Fruit fly (Drosophila melanogaster) Kc167 (cell line): ENCODE results near the gene Mst87F.

ENCODE experiments used
- Myc ChIP-seq: fragments of >200 bp; optimal IDR thresholded peaks from 2 replicates; lab custom pipeline; 2017; ENCODE audit warnings: missing external identifiers
- Sin3A ChIP-seq: fragments of >200 bp; optimal IDR thresholded peaks from 2 replicates; lab custom pipeline; 2018; ENCODE audit warnings: missing external identifiers
- h ChIP-seq: fragments of >200 bp; optimal IDR thresholded peaks from 3 replicates; lab custom pipeline; 2018; ENCODE audit warnings: missing external identifiers
- insv ChIP-seq: fragments of >200 bp; optimal IDR thresholded peaks from 3 replicates; lab custom pipeline; 2018; ENCODE audit warnings: missing external identifiers
- psq ChIP-seq: fragments of >200 bp; optimal IDR thresholded peaks from 2 replicates; lab custom pipeline; 2017; ENCODE audit warnings: missing external identifiers
- ttk ChIP-seq: sonication (Bioruptor generic); optimal IDR thresholded peaks from 2 replicates; lab custom pipeline; 2017; ENCODE audit warnings: missing external identifiers

Mst87F gene

DNA sequence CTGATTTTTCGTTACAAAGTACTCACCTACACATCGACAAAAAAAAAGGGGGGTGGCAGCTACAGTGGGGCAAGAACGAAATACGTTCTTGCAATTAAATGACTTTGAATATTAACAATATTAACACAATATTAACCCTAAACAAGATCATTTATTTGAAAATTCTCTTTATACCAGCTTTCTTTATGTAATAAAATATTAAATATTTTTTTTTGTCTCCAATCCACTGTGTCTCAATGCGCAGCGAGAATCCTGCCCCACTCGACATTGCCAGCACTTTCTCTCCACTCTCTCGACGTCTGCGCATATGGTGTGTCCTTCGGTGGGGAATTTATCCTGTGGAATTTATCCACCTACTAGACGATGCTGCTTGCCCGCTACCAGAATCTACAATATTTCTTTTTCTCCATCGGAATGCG lies 27.4 kb downstream of the Mst87F start:
- TF ChIP-seq insv (lab: Kevin White, UChicago) (no peak), ttk (lab: Kevin White, UChicago) (no peak), Myc (lab: Kevin White, UChicago) (no peak), Sin3A (lab: Kevin White, UChicago) (no peak), h (no peak), psq (lab: Kevin White, UChicago) (no peak)

DNA sequence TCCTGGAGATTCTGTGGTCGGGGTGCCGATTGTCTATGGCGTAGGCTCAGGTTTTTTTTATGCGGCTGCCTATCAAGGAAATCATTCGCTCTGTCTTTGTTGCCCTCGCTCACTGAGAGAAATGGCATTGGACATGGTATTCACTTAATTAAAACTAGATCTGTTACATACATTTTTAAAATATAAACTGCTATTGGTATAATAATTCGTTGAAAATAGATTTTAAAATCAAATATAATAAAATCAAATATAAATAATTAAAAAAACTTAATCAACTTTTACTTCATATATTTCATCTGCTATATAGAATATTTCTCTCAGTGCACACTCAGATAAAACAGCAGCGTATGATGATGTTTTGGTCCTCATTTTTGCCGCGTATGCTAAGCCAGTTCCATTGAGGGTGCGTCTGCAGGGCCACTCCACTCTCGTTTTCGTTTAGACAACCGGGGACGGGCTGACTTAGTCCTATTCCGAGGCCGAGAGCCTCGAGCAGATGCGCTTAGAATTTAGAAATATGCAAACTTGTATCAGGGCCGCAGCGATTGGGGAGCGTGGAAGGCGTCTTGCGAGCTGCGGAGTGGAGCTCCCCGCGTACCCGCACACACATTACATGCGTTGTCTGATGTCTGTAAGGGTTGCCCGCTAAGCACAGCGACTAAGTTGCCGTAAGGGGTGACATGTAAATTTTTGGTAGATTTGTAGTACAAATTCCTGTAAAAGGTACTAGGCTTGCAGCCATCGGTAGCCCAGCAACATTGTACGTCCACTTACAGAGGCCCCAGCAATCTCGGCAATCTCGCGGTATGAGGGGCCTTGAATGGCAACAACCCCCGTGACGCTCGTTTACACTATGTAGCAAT lies 28.0 kb downstream of the Mst87F start:
- TF ChIP-seq Myc (lab: Kevin White, UChicago) (no peak), psq (lab: Kevin White, UChicago) (no peak), insv (lab: Kevin White, UChicago) (no peak), ttk (lab: Kevin White, UChicago) (no peak), h (no peak), Sin3A (lab: Kevin White, UChicago) (no peak)

DNA sequence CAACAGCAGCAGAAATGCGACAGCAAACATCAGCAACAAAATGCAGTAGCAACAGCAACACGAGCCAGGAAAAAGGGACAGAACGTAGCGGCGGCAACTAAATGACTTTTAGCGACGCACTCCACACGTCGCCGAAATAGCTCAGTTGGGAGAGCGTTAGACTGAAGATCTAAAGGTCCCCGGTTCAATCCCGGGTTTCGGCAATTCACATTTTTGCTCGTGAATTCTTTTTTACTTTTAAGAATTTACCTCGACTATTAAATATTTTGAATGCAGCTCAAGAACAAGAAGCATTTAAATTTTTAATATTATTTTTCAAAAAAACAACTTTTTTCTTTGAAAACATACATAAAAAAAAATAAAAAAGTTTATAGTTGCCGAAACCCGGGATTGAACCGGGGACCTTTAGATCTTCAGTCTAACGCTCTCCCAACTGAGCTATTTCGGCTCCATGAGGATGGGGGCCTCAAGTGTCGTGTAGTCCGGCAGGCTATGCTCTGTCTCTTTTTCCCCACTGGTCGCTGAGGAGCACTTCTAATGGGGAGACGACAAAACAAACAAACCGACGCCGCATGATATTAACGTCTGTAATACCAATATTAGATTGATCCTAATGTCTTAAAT lies 29.9 kb downstream of the Mst87F start:
- TF ChIP-seq Sin3A (lab: Kevin White, UChicago) = no peak
- TF ChIP-seq h = no peak
- no peak for TF ChIP-seq psq (lab: Kevin White, UChicago)
- no peak for TF ChIP-seq insv (lab: Kevin White, UChicago)
- no peak for TF ChIP-seq Myc (lab: Kevin White, UChicago)
- TF ChIP-seq ttk (lab: Kevin White, UChicago) = no peak

DNA sequence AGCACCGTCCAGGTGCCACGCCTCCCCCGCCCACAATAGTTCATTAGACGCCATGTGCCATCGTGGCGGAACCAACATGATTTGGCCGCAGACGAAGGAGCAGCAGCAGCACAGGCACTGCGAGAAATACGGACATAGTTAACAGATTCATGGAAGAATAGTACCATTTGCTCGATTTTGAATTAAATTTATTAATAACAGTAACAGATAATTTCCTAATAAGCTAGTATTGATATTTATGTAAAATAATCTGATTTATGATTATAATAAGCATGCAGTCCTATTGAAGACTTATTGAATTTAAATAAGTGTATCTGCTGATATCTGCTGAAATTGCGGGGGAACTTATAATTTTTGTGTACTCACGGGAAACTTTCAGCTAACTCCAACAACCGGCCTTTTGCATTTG lies 30.5 kb downstream of the Mst87F start:
- TF ChIP-seq insv (lab: Kevin White, UChicago) (no peak), psq (lab: Kevin White, UChicago) (no peak), Sin3A (lab: Kevin White, UChicago) (no peak), Myc (lab: Kevin White, UChicago) (no peak), h (no peak), ttk (lab: Kevin White, UChicago) (no peak)

DNA sequence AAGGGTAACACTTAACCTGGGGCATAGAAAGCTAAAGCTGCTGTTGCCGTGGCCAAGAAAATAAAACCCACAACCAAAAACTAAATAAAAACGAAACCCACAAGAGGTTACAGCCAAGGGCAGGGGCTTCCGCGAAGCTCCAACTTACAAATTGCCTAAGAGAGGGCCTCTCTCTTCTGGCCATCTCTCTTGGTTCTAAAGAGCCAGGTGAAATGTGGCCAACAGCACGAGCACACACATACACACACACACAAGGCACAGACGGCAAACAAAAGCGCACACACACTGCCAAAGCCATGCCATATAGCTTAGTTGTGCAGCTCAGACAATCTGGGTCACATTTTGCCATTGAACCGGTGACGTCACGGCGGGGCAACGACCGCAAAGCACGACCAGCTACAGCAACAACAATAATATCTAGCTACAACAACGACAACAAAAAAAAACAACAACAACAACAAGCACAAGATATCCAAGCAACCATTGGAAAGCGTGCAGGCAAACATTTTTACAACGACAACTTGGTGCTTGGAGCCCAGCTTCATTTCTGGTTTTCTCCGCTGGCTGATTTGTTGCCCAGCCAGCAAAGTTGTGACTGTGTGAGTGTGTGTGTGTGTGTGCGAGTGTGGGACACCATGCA lies 31.1 kb downstream of the Mst87F start:
- TF ChIP-seq insv (lab: Kevin White, UChicago) (no peak), psq (lab: Kevin White, UChicago) (no peak), ttk (lab: Kevin White, UChicago) (no peak), Myc (lab: Kevin White, UChicago) (no peak), h (no peak), Sin3A (lab: Kevin White, UChicago) (no peak)

DNA sequence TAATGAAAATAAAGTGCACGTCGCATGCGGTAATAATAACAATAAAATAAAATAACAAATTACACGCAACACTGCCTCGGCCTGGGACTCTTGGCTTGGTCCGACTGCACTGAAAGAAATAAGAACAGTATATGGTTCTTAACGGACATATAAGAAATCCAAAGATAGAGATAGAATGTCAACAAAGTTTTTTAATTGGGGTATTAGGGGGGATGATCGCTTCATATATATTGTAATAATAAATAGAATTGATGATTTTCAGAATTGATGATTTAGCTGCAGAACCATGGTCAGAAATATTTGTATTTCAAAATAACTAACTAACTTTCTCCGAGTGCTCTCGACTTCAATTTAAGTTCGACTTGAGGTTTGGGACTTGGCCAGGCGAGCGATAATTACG lies 31.7 kb downstream of the Mst87F start:
- TF ChIP-seq h = no peak
- no peak for TF ChIP-seq Sin3A (lab: Kevin White, UChicago)
- no peak for TF ChIP-seq ttk (lab: Kevin White, UChicago)
- TF ChIP-seq psq (lab: Kevin White, UChicago) = no peak
- TF ChIP-seq insv (lab: Kevin White, UChicago) = no peak
- no peak for TF ChIP-seq Myc (lab: Kevin White, UChicago)

DNA sequence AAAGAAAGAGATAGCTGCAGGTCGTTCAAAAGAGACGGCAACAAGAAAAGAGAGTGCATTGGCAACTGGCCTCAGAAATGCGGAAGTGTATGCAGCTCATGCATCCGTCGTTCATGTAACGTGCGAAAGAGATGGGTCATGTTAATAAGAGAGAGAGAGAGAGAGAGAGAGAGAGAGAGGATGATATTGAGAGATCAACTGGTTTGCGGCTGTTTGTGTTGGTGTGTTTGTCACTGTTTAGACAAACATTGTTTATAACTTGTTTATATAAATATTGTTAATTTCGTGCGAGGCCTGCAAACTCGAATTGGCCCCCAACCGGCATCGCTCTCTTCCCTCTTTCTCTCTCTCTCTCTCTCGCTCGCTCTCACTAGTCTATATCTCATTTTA lies 33.1 kb downstream of the Mst87F start:
- TF ChIP-seq Sin3A (lab: Kevin White, UChicago) (no peak), Myc (lab: Kevin White, UChicago) (no peak), psq (lab: Kevin White, UChicago) (no peak), insv (lab: Kevin White, UChicago) (no peak), ttk (lab: Kevin White, UChicago) (no peak), h (no peak)

DNA sequence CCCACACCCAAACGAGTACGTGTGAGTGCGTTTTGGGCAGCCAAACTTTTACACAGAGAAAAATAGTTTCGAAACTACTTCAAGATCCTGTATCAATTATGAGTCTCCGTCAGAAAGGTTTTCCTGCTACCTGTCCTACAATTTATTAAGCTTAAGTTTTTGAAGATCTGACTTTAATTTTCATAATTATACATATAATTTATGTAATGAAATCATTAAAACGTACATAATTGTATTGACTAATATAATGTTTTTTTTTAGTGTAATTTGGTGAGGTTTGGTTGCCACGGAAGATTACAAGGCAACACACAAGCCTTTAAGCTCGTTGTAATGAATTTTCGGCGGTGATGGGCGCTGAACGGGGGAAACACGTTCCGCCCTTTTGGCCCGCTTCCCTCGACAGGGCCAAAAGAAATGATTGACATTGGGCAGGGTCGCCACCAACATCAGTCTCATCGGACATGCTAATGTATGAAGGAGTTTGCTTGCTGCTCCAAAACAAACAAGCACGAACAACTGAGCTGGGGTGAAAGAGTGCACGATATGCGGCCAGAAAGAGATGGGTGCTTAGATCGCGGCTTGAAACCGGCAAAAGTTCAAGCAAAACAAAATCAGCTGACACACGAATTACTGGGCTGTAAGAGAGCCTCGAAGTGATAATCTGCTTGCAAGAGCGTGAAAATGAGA lies 33.7 kb downstream of the Mst87F start:
- TF ChIP-seq ttk (lab: Kevin White, UChicago) (no peak), h (no peak), Myc (lab: Kevin White, UChicago) (no peak), psq (lab: Kevin White, UChicago) (no peak), Sin3A (lab: Kevin White, UChicago) (no peak)

DNA sequence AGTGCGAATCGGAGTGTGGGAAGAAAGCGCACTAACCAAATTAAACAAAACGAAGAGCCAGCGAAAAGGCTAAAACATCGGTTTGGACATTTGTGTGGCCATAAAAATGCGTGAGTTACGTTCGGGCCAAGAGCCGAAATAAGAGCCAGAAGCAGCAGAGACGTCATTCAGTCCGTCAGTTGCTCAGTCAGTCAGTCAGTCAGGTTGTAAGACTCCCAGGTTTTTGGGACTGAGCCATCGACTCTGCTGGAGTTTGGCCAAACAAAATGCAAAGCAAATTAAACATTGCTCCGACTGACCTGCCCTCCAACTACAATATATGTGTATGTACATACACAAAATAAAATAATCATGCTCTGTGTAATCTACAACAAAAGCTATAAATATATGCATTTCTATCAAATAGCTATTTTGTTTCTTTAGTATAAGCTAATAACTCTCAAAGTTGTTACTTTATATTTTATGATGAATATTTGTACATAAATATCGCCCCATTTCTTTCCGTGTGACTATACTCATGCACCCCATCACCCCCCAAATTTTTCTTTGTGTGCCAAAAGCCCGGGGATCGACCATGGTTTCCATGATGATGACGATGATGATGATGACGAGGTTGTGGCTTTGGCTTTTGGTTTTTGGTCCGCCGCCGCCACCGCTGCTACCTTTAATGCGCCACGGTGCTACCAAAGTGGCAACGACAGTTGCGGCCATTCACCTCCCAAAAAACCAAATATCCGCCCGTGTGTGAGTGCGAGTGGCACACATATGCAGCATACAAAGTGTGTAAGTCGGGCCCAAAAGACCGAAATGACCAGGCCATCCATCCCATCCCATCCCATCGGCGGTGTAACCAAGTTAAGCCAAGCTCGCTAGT lies 34.5 kb downstream of the Mst87F start:
- TF ChIP-seq psq (lab: Kevin White, UChicago) = no peak
- TF ChIP-seq insv (lab: Kevin White, UChicago) = no peak
- TF ChIP-seq Sin3A (lab: Kevin White, UChicago) = no peak
- TF ChIP-seq Myc (lab: Kevin White, UChicago) = no peak
- TF ChIP-seq h = no peak
- no peak for TF ChIP-seq ttk (lab: Kevin White, UChicago)

DNA sequence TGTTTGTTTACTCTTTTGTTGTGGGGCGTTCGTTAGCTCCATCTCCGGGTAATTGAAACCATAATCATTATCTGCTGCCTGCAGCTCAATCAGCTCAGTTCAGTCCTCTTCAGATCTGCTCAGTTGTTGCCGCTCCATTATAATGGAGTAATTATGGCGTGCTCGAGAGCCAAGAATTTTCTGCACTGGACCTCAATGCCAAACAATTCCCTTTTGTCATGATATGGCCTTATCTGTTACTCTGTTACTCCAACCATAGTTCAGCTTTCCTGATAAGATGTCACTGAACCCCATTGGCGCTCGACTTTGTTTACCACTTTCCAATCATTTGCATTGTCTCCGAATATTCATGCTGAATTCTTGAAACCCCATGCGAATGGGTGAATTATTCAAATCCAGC lies 37.0 kb downstream of the Mst87F start:
- TF ChIP-seq Myc (lab: Kevin White, UChicago) = no peak
- no peak for TF ChIP-seq Sin3A (lab: Kevin White, UChicago)
- no peak for TF ChIP-seq psq (lab: Kevin White, UChicago)
- no peak for TF ChIP-seq h
- no peak for TF ChIP-seq ttk (lab: Kevin White, UChicago)
- TF ChIP-seq insv (lab: Kevin White, UChicago) = no peak
